Fruit fly (Drosophila melanogaster): Measurements from ENCODE around the gene Lip4.

- TF ChIP-seq Pif1B (GFP tag; optimal IDR thresholded peaks at IDR 0.05) (no peak), Pif1A (GFP tag; optimal IDR thresholded peaks at IDR 0.05) (no peak), CG15710 (tag; optimal IDR thresholded peaks at IDR 0.05) (no peak), CG13204 (GFP tag; optimal IDR thresholded peaks at IDR 0.05) (no peak), CG9948 (tag; optimal IDR thresholded peaks at IDR 0.05) (no peak), rn (GFP tag; IDR thresholded peaks at IDR 0.05) (no peak)
These were observed 27.3 kb downstream of the Lip4 start for dm6 chr2L:10554676-10555075.
